Worm (Caenorhabditis elegans) whole organism, early embryonic: Measurements from ENCODE around the gene spe-51.

ENCODE experiments used
- B0310.2 ChIP-seq: sonication (generic microtip); optimal IDR thresholded peaks from 2 replicates; lab custom pipeline; 2016; ENCODE audit warnings: mild to moderate bottlenecking, missing genetic modification characterization, missing compliant biosample characterization
- F13C5.2 ChIP-seq: sonication (generic microtip); optimal IDR thresholded peaks from 2 replicates; lab custom pipeline; 2017; ENCODE audit warnings: mild to moderate bottlenecking, missing genetic modification characterization, inconsistent platforms, missing compliant biosample characterization
- aly-1 ChIP-seq: sonication (generic microtip); optimal IDR thresholded peaks from 2 replicates; lab custom pipeline; 2016; ENCODE audit warnings: missing genetic modification characterization, missing compliant biosample characterization
- ama-1 ChIP-seq: fragments of 150-350 bp; optimal IDR thresholded peaks from 2 replicates; lab custom pipeline; 2014
- ceh-13 ChIP-seq: fragments of 200-800 bp; sonication (Bioruptor generic); optimal IDR thresholded peaks from 2 replicates; lab custom pipeline; 2018; ENCODE audit warnings: mild to moderate bottlenecking, missing genetic modification characterization, missing compliant biosample characterization
- ceh-36 ChIP-seq: sonication (generic microtip); optimal IDR thresholded peaks from 2 replicates; lab custom pipeline; 2016; ENCODE audit warnings: missing genetic modification characterization, inconsistent platforms, missing compliant biosample characterization
- ets-7 ChIP-seq: sonication (generic microtip); optimal IDR thresholded peaks from 2 replicates; lab custom pipeline; 2016; ENCODE audit warnings: missing genotype, missing genetic modification characterization, missing compliant biosample characterization
- flt-1 ChIP-seq: fragments of 200-800 bp; sonication (Bioruptor generic); IDR thresholded peaks from 2 replicates; pipeline ENCODE4 v1.3.6; 2022; ENCODE audit warnings: missing genetic modification characterization, missing compliant biosample characterization
- hmbx-1 ChIP-seq: sonication (generic microtip); optimal IDR thresholded peaks from 2 replicates; lab custom pipeline; 2016; ENCODE audit warnings: mild to moderate bottlenecking, missing genetic modification characterization, missing compliant biosample characterization
- hmg-4 ChIP-seq: fragments of 200-800 bp; sonication (Bioruptor generic); optimal IDR thresholded peaks from 2 replicates; lab custom pipeline; 2018; ENCODE audit warnings: mild to moderate bottlenecking, missing genetic modification characterization, missing compliant biosample characterization
- hnd-1 ChIP-seq: sonication (generic microtip); optimal IDR thresholded peaks from 2 replicates; lab custom pipeline; 2016; ENCODE audit warnings: missing genetic modification characterization, missing compliant biosample characterization
- pes-1 ChIP-seq: fragments of 200-800 bp; sonication (Bioruptor generic); IDR thresholded peaks from 2 replicates; pipeline ENCODE4 v1.3.6; 2022; ENCODE audit warnings: missing genetic modification reagents, missing genetic modification characterization, missing compliant biosample characterization
- scrt-1 ChIP-seq: fragments of 200-800 bp; sonication (Bioruptor generic); IDR thresholded peaks from 2 replicates; pipeline ENCODE4 v1.3.6; 2022; ENCODE audit warnings: missing genetic modification characterization, missing compliant biosample characterization
- sea-1 ChIP-seq: fragments of 200-800 bp; sonication (Bioruptor generic); conservative IDR thresholded peaks from 2 replicates; pipeline ENCODE4 v1.3.6; 2022; ENCODE audit warnings: missing genetic modification characterization, missing compliant biosample characterization
- tbx-11 ChIP-seq: fragments of 200-800 bp; sonication (Bioruptor generic); IDR thresholded peaks from 2 replicates; pipeline ENCODE4 v1.3.6; 2022; ENCODE audit warnings: missing genetic modification characterization, missing compliant biosample characterization
- tbx-37 ChIP-seq: fragments of 200-800 bp; sonication (Bioruptor generic); conservative IDR thresholded peaks from 2 replicates; pipeline ENCODE4 v1.3.6; 2022; ENCODE audit warnings: missing genetic modification reagents, missing genetic modification characterization, missing compliant biosample characterization
- tra-4 ChIP-seq: sonication (generic microtip); optimal IDR thresholded peaks from 2 replicates; lab custom pipeline; 2017; ENCODE audit warnings: missing genetic modification characterization, missing compliant biosample characterization

The spe-51 gene

ce11 chrIV:4652962-4653361, 39.6 kb upstream of the spe-51 start, which contains the start of gene psr-1:
Gene psr-1, plus strand, starts transcription at chrIV:4653262.
- TF ChIP-seq tbx-37 (no peak), B0310.2 (tag; lab: Kevin White, UChicago) (no peak), aly-1 (tag; lab: Kevin White, UChicago) (no peak), flt-1 (GFP tag; lab: Robert Waterston, UW) (no peak), sea-1 (GFP tag; lab: Robert Waterston, UW) (no peak), ets-7 (tag; lab: Kevin White, UChicago) (no peak), pes-1 (no peak), scrt-1 (GFP tag; lab: Robert Waterston, UW) (no peak)

DNA sequence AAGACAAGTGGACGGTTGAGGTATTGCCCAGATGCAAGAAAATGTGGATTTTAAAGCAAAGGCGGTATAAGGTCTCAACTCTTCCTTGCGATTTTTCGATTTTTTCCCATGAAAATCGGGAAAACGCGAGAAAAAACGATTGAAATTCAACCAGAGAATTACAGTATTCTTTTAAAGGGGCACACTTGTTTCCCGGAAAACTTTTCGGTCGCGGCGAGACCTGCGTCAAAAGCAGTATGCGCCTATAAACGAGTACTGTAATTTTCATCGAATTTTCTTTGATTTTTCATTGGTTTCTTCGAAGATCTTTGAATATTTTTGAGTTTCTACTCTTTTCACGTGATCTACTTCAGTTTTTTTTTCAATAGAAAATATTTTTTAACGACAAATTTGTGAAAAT, 38.9 kb upstream of the spe-51 start:
- TF ChIP-seq tra-4 (no peak), hmg-4 (GFP tag; lab: Kevin White, UChicago) (no peak), B0310.2 (tag; lab: Kevin White, UChicago) (no peak)

DNA sequence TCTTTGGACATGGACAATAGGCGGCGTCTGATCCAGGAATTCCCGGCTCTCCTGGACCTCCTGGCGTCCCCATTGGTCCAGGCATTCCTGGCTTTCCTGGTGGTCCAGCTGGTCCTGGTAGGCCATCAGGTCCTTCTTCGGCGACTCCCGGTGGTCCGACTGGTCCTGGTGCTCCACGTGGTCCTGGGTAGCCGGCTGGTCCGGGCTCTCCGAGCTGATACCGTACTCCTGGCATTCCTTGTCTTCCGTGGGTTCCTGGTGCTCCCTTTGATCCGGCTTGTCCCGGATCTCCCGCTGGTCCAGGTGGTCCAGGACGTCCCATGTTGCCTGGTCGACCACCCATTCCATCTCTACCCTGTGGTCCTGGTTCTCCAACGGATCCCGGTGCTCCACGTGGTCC, 36.6 kb upstream of the spe-51 start:
- TF ChIP-seq hnd-1 (tag; lab: Kevin White, UChicago) (no peak), flt-1 (GFP tag; lab: Robert Waterston, UW) (no peak), tbx-37 (no peak), hmg-4 (GFP tag; lab: Kevin White, UChicago) (no peak), tra-4 (no peak), aly-1 (tag; lab: Kevin White, UChicago) (no peak), tbx-11 (GFP tag; lab: Robert Waterston, UW) (no peak), hmbx-1 (tag; lab: Kevin White, UChicago) (no peak), F13C5.2 (tag; lab: Kevin White, UChicago) (no peak), B0310.2 (tag; lab: Kevin White, UChicago) (no peak), pes-1 (no peak), ceh-36 (tag; lab: Kevin White, UChicago) (no peak), scrt-1 (GFP tag; lab: Robert Waterston, UW) (no peak), ets-7 (tag; lab: Kevin White, UChicago) (no peak), ama-1 (lab: Kevin White, UChicago) (no peak), ceh-13 (GFP tag; lab: Kevin White, UChicago) (no peak), sea-1 (GFP tag; lab: Robert Waterston, UW) (no peak)

- TF ChIP-seq hmbx-1 (tag; lab: Kevin White, UChicago) (no peak), ets-7 (tag; lab: Kevin White, UChicago) (no peak), B0310.2 (tag; lab: Kevin White, UChicago) (no peak), aly-1 (tag; lab: Kevin White, UChicago) (no peak), ceh-36 (tag; lab: Kevin White, UChicago) (no peak), ama-1 (lab: Kevin White, UChicago) (no peak)
These were observed 36.2 kb upstream of the spe-51 start for ce11 chrIV:4656380-4656779.

DNA sequence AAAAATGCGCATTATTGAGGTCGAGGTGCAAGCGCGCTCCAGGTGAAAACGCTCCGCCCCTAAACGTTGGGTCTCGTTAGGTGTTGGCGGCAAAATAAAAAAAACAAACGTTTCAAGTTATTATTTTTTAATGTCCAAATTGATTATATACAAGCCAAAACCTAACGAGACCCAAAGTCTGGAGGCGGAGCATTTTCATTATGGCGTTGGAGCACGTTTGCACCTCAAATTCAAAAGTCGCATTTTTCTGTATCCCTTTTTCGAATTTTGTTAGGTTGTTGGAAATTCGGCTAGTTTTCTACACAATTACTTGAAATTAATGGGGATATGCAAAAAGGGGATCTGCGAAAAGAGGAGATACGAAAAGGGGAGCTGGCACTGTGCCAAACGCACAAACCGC, 34.7 kb upstream of the spe-51 start, which contains the start of gene col-111:
TSS of gene col-111 (minus strand) at position 101 of the 400 bp plus-strand sequence.
- no peak for TF ChIP-seq pes-1

DNA sequence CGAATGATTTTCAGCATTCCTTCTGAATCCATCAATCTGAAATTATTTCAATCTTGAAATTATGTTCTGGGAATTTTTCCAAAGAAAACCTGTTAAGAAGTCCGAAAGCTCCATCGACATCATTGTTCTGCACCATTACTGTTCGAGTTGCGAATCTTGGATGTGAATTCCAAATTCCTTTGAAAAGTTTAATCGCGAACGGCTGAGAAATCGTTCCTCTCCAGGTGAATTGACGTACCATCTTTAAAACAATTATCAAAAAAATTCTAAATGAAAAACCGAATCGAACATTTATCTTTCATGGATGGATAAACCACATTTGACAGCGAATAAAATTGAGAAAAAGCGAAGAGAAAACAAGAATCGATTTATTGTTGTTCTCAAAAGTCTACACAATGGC, 33.3 kb upstream of the spe-51 start, which contains the start of gene mrps-21:
TSS of gene mrps-21 (minus strand) at position 241 of the 400 bp plus-strand sequence.
- TF ChIP-seq pes-1 (no peak), tbx-11 (GFP tag; lab: Robert Waterston, UW) (no peak), ceh-36 (tag; lab: Kevin White, UChicago) (no peak), hmg-4 (GFP tag; lab: Kevin White, UChicago) (no peak), ama-1 (lab: Kevin White, UChicago) (no peak), sea-1 (GFP tag; lab: Robert Waterston, UW) (no peak), B0310.2 (tag; lab: Kevin White, UChicago) (no peak), tbx-37 (no peak), ceh-13 (GFP tag; lab: Kevin White, UChicago) (no peak), hmbx-1 (tag; lab: Kevin White, UChicago) (no peak), scrt-1 (GFP tag; lab: Robert Waterston, UW) (no peak), flt-1 (GFP tag; lab: Robert Waterston, UW) (no peak), hnd-1 (tag; lab: Kevin White, UChicago) (no peak), ets-7 (tag; lab: Kevin White, UChicago) (no peak), tra-4 (no peak), aly-1 (tag; lab: Kevin White, UChicago) (no peak)

DNA sequence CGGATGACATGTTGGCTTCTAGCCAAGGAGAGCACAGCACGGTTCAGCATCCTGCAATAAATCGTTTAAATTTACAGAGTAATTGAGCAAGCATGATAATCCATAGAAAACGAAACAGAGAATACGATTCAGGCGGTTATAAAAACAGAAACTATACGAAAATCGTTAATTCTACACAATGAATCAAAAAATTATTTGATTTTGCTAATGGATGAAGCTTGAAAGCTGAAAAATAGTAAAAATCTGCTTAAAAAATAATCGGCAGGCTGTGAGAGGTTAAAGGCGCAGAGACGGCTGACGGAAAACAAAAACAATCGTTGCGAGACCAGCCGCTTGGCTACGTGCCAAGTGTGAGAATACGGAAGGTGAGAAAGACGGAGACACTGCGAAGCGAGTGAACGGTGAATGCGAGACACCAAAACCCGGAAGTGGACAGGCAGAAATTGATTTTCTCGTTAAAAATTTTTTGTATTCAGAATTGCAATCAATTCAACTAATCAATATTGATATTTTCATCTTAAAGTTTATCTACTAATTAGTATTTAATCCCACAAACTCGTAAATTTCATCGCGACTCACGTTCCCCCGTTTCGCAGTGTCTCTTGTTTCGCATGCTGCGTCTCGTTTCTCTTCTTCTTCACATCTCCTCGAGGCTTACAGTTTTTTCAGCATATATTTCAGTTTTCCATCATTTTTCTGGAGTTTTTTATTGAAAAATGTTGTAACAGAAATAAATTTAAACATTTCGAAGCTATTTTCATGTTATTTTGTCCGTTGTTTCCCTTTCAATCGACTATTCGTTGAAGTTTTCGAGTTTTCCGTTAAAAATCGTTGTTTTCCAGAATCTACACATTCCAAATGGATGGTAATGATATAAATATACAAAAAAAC, 32.2 kb upstream of the spe-51 start, which contains the start of the genes F29B9.11 and jmjd-1.2:
TSS of gene F29B9.11 (minus strand) at position 51 of the 891 bp plus-strand sequence.
TSS of gene jmjd-1.2 (plus strand) at position 841 of the 891 bp plus-strand sequence.
- no peak for TF ChIP-seq flt-1 (GFP tag; lab: Robert Waterston, UW)
- TF ChIP-seq F13C5.2 (tag; lab: Kevin White, UChicago), result peak; percentile 77
- no peak for TF ChIP-seq scrt-1 (GFP tag; lab: Robert Waterston, UW)
- TF ChIP-seq ets-7 (tag; lab: Kevin White, UChicago), result peak; percentile 70
- 0 out of 2 replicates have a peak, but pooled peaks have one; percentile 48 for TF ChIP-seq tbx-37
- TF ChIP-seq tra-4, result peak; percentile 56
- TF ChIP-seq hmbx-1 (tag; lab: Kevin White, UChicago), result peak; percentile 46
- peak; percentile 21 for TF ChIP-seq aly-1 (tag; lab: Kevin White, UChicago)
- TF ChIP-seq pes-1, result peak; percentile 63
- no peak for TF ChIP-seq hnd-1 (tag; lab: Kevin White, UChicago)
- no peak for TF ChIP-seq ama-1 (lab: Kevin White, UChicago)
- no peak for TF ChIP-seq ceh-36 (tag; lab: Kevin White, UChicago)
- no peak for TF ChIP-seq tbx-11 (GFP tag; lab: Robert Waterston, UW)
- peak; percentile 56 for TF ChIP-seq B0310.2 (tag; lab: Kevin White, UChicago)
- TF ChIP-seq sea-1 (GFP tag; lab: Robert Waterston, UW), result peak; percentile 58; the same call in 1 of the 2 replicates
- TF ChIP-seq ceh-13 (GFP tag; lab: Kevin White, UChicago), result peak; percentile 34
- peak; percentile 61 for TF ChIP-seq hmg-4 (GFP tag; lab: Kevin White, UChicago)
